Fruit fly (Drosophila melanogaster) whole organism, embryonic: ENCODE data around the gene UbcE2H.
A peak's percentile ranks its signal among the peaks of the same experiment; 100 is the strongest.

Experiments used
- CG10267 ChIP-seq: fragments of 200-800 bp; sonication (Bioruptor generic); optimal IDR thresholded peaks from 2 replicates; lab custom pipeline; 2018; ENCODE audit warnings: missing biosample characterization, mild to moderate bottlenecking, missing genetic modification characterization, moderate library complexity
- CG11456 ChIP-seq: fragments of 200-800 bp; sonication (Bioruptor generic); IDR thresholded peaks from 3 replicates; pipeline ENCODE4 v1.3.6; 2022; ENCODE audit warnings: missing biosample characterization, missing genetic modification characterization
- CG12659 ChIP-seq: fragments of 200-800 bp; sonication (Bioruptor generic); optimal IDR thresholded peaks from 3 replicates; lab custom pipeline; 2017; ENCODE audit warnings: mild to moderate bottlenecking, missing biosample characterization, missing genetic modification reagents, missing genetic modification characterization
- CG13123 ChIP-seq: fragments of 200-800 bp; sonication (Bioruptor generic); optimal IDR thresholded peaks from 2 replicates; lab custom pipeline; 2016; ENCODE audit warnings: missing biosample characterization, missing genetic modification characterization
- CG14710 ChIP-seq: fragments of 200-800 bp; sonication (Bioruptor generic); optimal IDR thresholded peaks from 3 replicates; lab custom pipeline; 2019; ENCODE audit warnings: missing biosample characterization, mild to moderate bottlenecking, missing genetic modification characterization, moderate library complexity
- CG15269 ChIP-seq: fragments of 200-800 bp; sonication (Bioruptor generic); optimal IDR thresholded peaks from 2 replicates; lab custom pipeline; 2018; ENCODE audit warnings: missing biosample characterization, mild to moderate bottlenecking, missing genetic modification characterization, moderate library complexity
- CG15514 ChIP-seq: fragments of 200-800 bp; sonication (Bioruptor generic); optimal IDR thresholded peaks from 3 replicates; lab custom pipeline; 2017; ENCODE audit warnings: missing biosample characterization, missing genetic modification characterization, mild to moderate bottlenecking, moderate library complexity, missing genetic modification reagents
- CG1602 ChIP-seq: fragments of 200-800 bp; sonication (Bioruptor generic); optimal IDR thresholded peaks from 3 replicates; lab custom pipeline; 2016; ENCODE audit warnings: missing biosample characterization, missing genetic modification characterization
- CG1603 ChIP-seq: fragments of 200-800 bp; sonication (Bioruptor generic); optimal IDR thresholded peaks from 2 replicates; lab custom pipeline; 2019; ENCODE audit warnings: missing biosample characterization, mild to moderate bottlenecking, missing genetic modification characterization, moderate library complexity
- CG16815 ChIP-seq: fragments of 200-800 bp; sonication (Bioruptor generic); optimal IDR thresholded peaks from 3 replicates; lab custom pipeline; 2017; ENCODE audit warnings: missing biosample characterization, mild to moderate bottlenecking, missing genetic modification characterization
- CG17385 ChIP-seq: fragments of 200-800 bp; sonication (Bioruptor generic); optimal IDR thresholded peaks from 3 replicates; lab custom pipeline; 2018; ENCODE audit warnings: missing biosample characterization, mild to moderate bottlenecking, missing genetic modification characterization
- CG17829 ChIP-seq: fragments of 200-800 bp; optimal IDR thresholded peaks from 2 replicates; lab custom pipeline; 2019; ENCODE audit warnings: missing biosample characterization, mild to moderate bottlenecking, missing genetic modification characterization, moderate library complexity
- CG2116 ChIP-seq: fragments of 200-800 bp; sonication (Bioruptor generic); optimal IDR thresholded peaks from 3 replicates; lab custom pipeline; 2018; ENCODE audit warnings: missing biosample characterization, mild to moderate bottlenecking, missing genetic modification characterization
- CG3726 ChIP-seq: fragments of 200-800 bp; sonication (Bioruptor generic); IDR thresholded peaks from 3 replicates; pipeline ENCODE4, ENCODE4 v1.3.6; 2022; ENCODE audit warnings: missing biosample characterization, missing genetic modification characterization
- CG3995 ChIP-seq: fragments of 200-800 bp; sonication (Bioruptor generic); optimal IDR thresholded peaks from 3 replicates; lab custom pipeline; 2016; ENCODE audit warnings: missing biosample characterization, missing genetic modification characterization
- CG4360 ChIP-seq: fragments of 200-800 bp; sonication (Bioruptor generic); IDR thresholded peaks from 2 replicates; pipeline ENCODE4 v1.3.6; 2022; ENCODE audit warnings: missing biosample characterization, missing genetic modification characterization
- CG4730 ChIP-seq: fragments of 200-800 bp; sonication (Bioruptor generic); IDR thresholded peaks from 2 replicates; pipeline ENCODE4 v1.3.6; 2022; ENCODE audit warnings: missing biosample characterization, missing genetic modification characterization
- CG5953 ChIP-seq: fragments of 200-800 bp; sonication (Bioruptor generic); IDR thresholded peaks from 2 replicates; pipeline ENCODE4 v1.3.6; 2022; ENCODE audit warnings: missing biosample characterization, missing genetic modification characterization
- CG6254 ChIP-seq: fragments of 200-800 bp; sonication (Bioruptor generic); optimal IDR thresholded peaks from 3 replicates; lab custom pipeline; 2017; ENCODE audit warnings: mild to moderate bottlenecking, missing biosample characterization, missing genetic modification reagents, missing genetic modification characterization
- CG6813 ChIP-seq: fragments of 200-800 bp; sonication (Bioruptor generic); optimal IDR thresholded peaks from 2 replicates; lab custom pipeline; 2017; ENCODE audit warnings: missing biosample characterization, missing genetic modification characterization, mild to moderate bottlenecking, moderate library complexity, missing genetic modification reagents
- Dip2 ChIP-seq: fragments of 200-800 bp; sonication (Bioruptor generic); IDR thresholded peaks from 2 replicates; pipeline ENCODE4 v1.3.6; 2022; ENCODE audit warnings: missing biosample characterization, missing genetic modification characterization
- Dip3 ChIP-seq: fragments of 200-800 bp; sonication (Bioruptor generic); optimal IDR thresholded peaks from 3 replicates; lab custom pipeline; 2016; ENCODE audit warnings: missing biosample characterization, missing genetic modification characterization
- E2f2 ChIP-seq: fragments of 200-800 bp; sonication (Bioruptor generic); IDR thresholded peaks from 2 replicates; pipeline ENCODE4 v1.3.6; 2022; ENCODE audit warnings: missing biosample characterization, missing genetic modification characterization
- Ets97D ChIP-seq: fragments of 200-800 bp; sonication (Bioruptor generic); optimal IDR thresholded peaks from 3 replicates; lab custom pipeline; 2016; ENCODE audit warnings: missing biosample characterization, missing genetic modification characterization
- HLH4C ChIP-seq: fragments of 200-800 bp; sonication (Bioruptor generic); IDR thresholded peaks from 3 replicates; pipeline ENCODE4 v1.3.6; 2022; ENCODE audit warnings: missing biosample characterization, missing genetic modification characterization; ENCODE audit not compliant: partially characterized antibody
- Med ChIP-seq: fragments of 200-800 bp; sonication (Bioruptor generic); peaks from one replicate; lab custom pipeline; 2016; ENCODE audit warnings: missing biosample characterization, missing genetic modification characterization, mild to moderate bottlenecking, inconsistent platforms, moderate library complexity
- Myb ChIP-seq: fragments of 200-800 bp; sonication (Bioruptor generic); optimal IDR thresholded peaks from 2 replicates; lab custom pipeline; 2016; ENCODE audit warnings: missing biosample characterization, missing genetic modification characterization
- Nf-YA ChIP-seq: fragments of 200-800 bp; sonication (Bioruptor generic); IDR thresholded peaks from 2 replicates; pipeline ENCODE4 v1.3.6; 2022; ENCODE audit warnings: missing biosample characterization, missing genetic modification characterization
- Opbp ChIP-seq: fragments of 200-800 bp; sonication (Bioruptor generic); IDR thresholded peaks from 3 replicates; pipeline ENCODE4 v1.3.6; 2022; ENCODE audit warnings: missing biosample characterization, missing genetic modification characterization; ENCODE audit not compliant: partially characterized antibody
- Ptx1 ChIP-seq: fragments of 200-800 bp; sonication (Bioruptor generic); IDR thresholded peaks from 2 replicates; pipeline ENCODE4 v1.3.6; 2022; ENCODE audit warnings: missing biosample characterization, missing genetic modification characterization
- Sin3A ChIP-seq: fragments of >200 bp; optimal IDR thresholded peaks from 2 replicates; lab custom pipeline; 2018
- Xrp1 ChIP-seq: fragments of 200-800 bp; sonication (Bioruptor generic); IDR thresholded peaks from 2 replicates; pipeline ENCODE4 v1.3.6; 2022; ENCODE audit warnings: missing biosample characterization, missing genetic modification characterization
- YL-1 ChIP-seq: fragments of 200-800 bp; sonication (Bioruptor generic); optimal IDR thresholded peaks from 3 replicates; lab custom pipeline; 2017; ENCODE audit warnings: missing biosample characterization, mild to moderate bottlenecking, missing genetic modification characterization
- bbx ChIP-seq: fragments of 200-800 bp; sonication (Bioruptor generic); IDR thresholded peaks from 2 replicates; pipeline ENCODE4 v1.3.6; 2022; ENCODE audit warnings: missing biosample characterization, missing genetic modification characterization; ENCODE audit not compliant: partially characterized antibody
- btn ChIP-seq: fragments of 200-800 bp; sonication (Bioruptor generic); optimal IDR thresholded peaks from 2 replicates; lab custom pipeline; 2016; ENCODE audit warnings: missing biosample characterization, missing genetic modification characterization
- cas ChIP-seq: fragments of 200-800 bp; sonication (Bioruptor generic); IDR thresholded peaks from 2 replicates; pipeline ENCODE4 v1.3.6; 2022; ENCODE audit warnings: missing biosample characterization, missing genetic modification characterization
- chif ChIP-seq, 2 experiments: fragments of 200-800 bp; sonication (Bioruptor generic); optimal IDR thresholded peaks; 3 replicates each; lab custom pipeline; 2016; ENCODE audit warnings: missing biosample characterization in 2 of 2, missing genetic modification characterization in 2 of 2
- dm ChIP-seq: fragments of 200-800 bp; sonication (Bioruptor generic); optimal IDR thresholded peaks from 3 replicates; lab custom pipeline; 2016; ENCODE audit warnings: missing biosample characterization, missing genetic modification characterization
- eve ChIP-seq, 2 experiments: fragments of >200 bp; optimal IDR thresholded peaks; 2 replicates each; lab custom pipeline; 2017; ENCODE audit warnings: missing biosample characterization in 2 of 2, missing genetic modification characterization in 2 of 2
- exex ChIP-seq: fragments of 200-800 bp; sonication (Bioruptor generic); optimal IDR thresholded peaks from 4 replicates; lab custom pipeline; 2018; ENCODE audit warnings: missing biosample characterization, mild to moderate bottlenecking, missing genetic modification characterization, moderate library complexity
- gfzf ChIP-seq: fragments of 200-800 bp; sonication (Bioruptor generic); optimal IDR thresholded peaks from 2 replicates; lab custom pipeline; 2016; ENCODE audit warnings: missing biosample characterization, mild to moderate bottlenecking, missing genetic modification characterization, moderate library complexity
- grau ChIP-seq: fragments of 200-800 bp; optimal IDR thresholded peaks from 3 replicates; lab custom pipeline; 2019; ENCODE audit warnings: missing biosample characterization, mild to moderate bottlenecking, missing genetic modification characterization, moderate library complexity
- hbn ChIP-seq: fragments of 200-800 bp; sonication (Bioruptor generic); IDR thresholded peaks from 2 replicates; pipeline ENCODE4 v1.3.6; 2022; ENCODE audit warnings: missing biosample characterization, missing genetic modification characterization; ENCODE audit not compliant: partially characterized antibody
- hth ChIP-seq: fragments of >200 bp; optimal IDR thresholded peaks from 2 replicates; lab custom pipeline; 2017; ENCODE audit warnings: inconsistent platforms
- klu ChIP-seq: fragments of 200-800 bp; sonication (Bioruptor generic); IDR thresholded peaks from 2 replicates; pipeline ENCODE4 v1.3.6; 2022; ENCODE audit warnings: missing biosample characterization, missing genetic modification characterization
- lola ChIP-seq, 3 experiments: fragments of >200 bp in 2 of 3; fragments of 200-800 bp in 1 of 3; sonication (Bioruptor generic) in 1 of 3; optimal IDR thresholded peaks; 2 replicates each; lab custom pipeline; 2017 to 2019; ENCODE audit warnings: missing biosample characterization in 3 of 3, missing genetic modification characterization in 3 of 3, mild to moderate bottlenecking in 1 of 3, moderate library complexity in 1 of 3
- pros ChIP-seq: fragments of 200-800 bp; sonication (Bioruptor generic); optimal IDR thresholded peaks from 3 replicates; lab custom pipeline; 2019; ENCODE audit warnings: missing biosample characterization, mild to moderate bottlenecking, missing genetic modification characterization, moderate library complexity
- seq ChIP-seq: fragments of 200-800 bp; sonication (Bioruptor generic); IDR thresholded peaks from 2 replicates; pipeline ENCODE4 v1.3.6; 2022; ENCODE audit warnings: missing biosample characterization, missing genetic modification characterization
- trem ChIP-seq: fragments of 200-800 bp; optimal IDR thresholded peaks from 3 replicates; lab custom pipeline; 2019; ENCODE audit warnings: missing biosample characterization, mild to moderate bottlenecking, missing genetic modification characterization, moderate library complexity
- vvl ChIP-seq: fragments of 200-800 bp; sonication (Bioruptor generic); IDR thresholded peaks from 2 replicates; pipeline ENCODE4 v1.3.6; 2022; ENCODE audit warnings: missing biosample characterization, missing genetic modification characterization
- wek ChIP-seq: fragments of 200-800 bp; sonication (Bioruptor generic); optimal IDR thresholded peaks from 3 replicates; lab custom pipeline; 2018; ENCODE audit warnings: missing biosample characterization, mild to moderate bottlenecking, missing genetic modification characterization, moderate library complexity

Gene UbcE2H

DNA sequence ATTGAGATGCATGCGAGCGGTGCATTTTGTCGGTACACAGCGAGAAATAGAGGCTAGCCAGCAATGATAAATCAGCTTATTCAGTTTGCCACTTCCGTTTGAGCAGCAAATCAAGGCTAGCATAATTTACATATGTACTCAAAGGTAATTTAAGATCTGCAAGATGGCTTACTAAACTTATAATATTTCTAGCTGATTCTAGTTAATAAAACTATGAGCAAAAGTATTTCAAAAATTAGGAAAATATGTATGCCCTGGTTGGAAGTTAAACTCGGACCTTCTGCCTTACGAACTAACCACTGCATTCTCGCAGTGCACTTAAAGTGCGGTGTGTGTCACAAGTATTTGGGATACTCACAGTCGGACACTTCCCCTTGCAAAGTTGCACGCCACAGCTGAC lies 29.0 kb upstream of the UbcE2H start (continued):
- TF ChIP-seq CG3726 (GFP tag; lab: Robert Waterston, UW) = no peak
- peak; percentile 17; the same call in 1 of the 2 replicates for TF ChIP-seq Xrp1
- TF ChIP-seq HLH4C (GFP tag; lab: Robert Waterston, UW) = no peak
- TF ChIP-seq CG3995 (GFP tag; lab: Kevin White, UChicago) = no peak
- TF ChIP-seq klu = no peak
- TF ChIP-seq CG1602 = no peak
- TF ChIP-seq CG12659 (GFP tag; lab: Kevin White, UChicago) = no peak
- TF ChIP-seq eve (GFP tag; optimal IDR thresholded peaks at IDR 0.05; lab: Kevin White, UChicago) = no peak
- TF ChIP-seq CG6254 = peak; percentile 22
- TF ChIP-seq, all 482 proteins: peak for 50

DNA sequence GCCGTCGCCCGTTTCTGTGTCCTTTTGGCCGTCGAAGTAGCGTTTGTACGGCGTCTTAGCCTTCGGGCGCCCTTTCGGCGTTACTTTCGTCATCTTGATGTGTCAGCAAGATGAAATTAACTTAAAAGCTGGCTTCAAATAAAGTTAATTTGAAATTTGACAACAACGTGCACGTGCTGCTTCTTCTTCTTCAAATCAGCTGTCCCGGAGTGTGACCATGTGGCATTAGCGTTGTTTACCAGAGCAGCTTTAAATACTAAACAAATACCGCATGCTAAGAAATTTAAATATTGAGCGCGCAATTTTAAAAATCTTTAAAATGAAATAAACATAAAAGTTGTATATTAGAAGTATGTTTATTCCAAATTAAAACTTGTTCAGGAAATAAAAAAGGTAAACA lies 27.1 kb upstream of the UbcE2H start, which contains the start of gene CG2260:
Gene CG2260 (minus strand): TSS at position 209 of the 400 bp plus-strand sequence.
- TF ChIP-seq CG17385 (GFP tag; lab: Kevin White, UChicago) (peak; percentile 95), YL-1 (GFP tag; lab: Kevin White, UChicago) (peak; percentile 6), hbn (GFP tag; lab: Robert Waterston, UW) (peak; percentile 20; the same call in 1 of the 2 replicates), Med (GFP tag; lab: Kevin White, UChicago) (peak; percentile 41), pros (GFP tag; lab: Kevin White, UChicago) (no peak), exex (tag; lab: Kevin White, UChicago) (no peak), CG15514 (GFP tag; lab: Kevin White, UChicago) (peak; percentile 75), CG14710 (tag; lab: Kevin White, UChicago) (peak; percentile 18), btn (GFP tag; lab: Kevin White, UChicago) (no peak), CG13123 (GFP tag; lab: Kevin White, UChicago) (no peak), CG6813 (GFP tag; lab: Kevin White, UChicago) (no peak), vvl (GFP tag; lab: Robert Waterston, UW) (peak; percentile 85), Ptx1 (GFP tag; lab: Robert Waterston, UW) (no peak), hth (lab: Kevin White, UChicago) (no peak), dm (GFP tag; lab: Kevin White, UChicago) (peak; percentile 82), CG4360 (GFP tag; lab: Robert Waterston, UW) (no peak), E2f2 (GFP tag; lab: Robert Waterston, UW) (peak; percentile 92), Dip2 (GFP tag; lab: Robert Waterston, UW) (no peak), CG16815 (GFP tag; lab: Kevin White, UChicago) (no peak), Dip3 (GFP tag; lab: Kevin White, UChicago) (no peak), CG2116 (GFP tag; lab: Kevin White, UChicago) (peak; percentile 68), Nf-YA (GFP tag; lab: Robert Waterston, UW) (no peak), chif (GFP tag; optimal IDR thresholded peaks at IDR 0.05; lab: Kevin White, UChicago) (no peak), bbx (GFP tag; lab: Robert Waterston, UW) (no peak), Myb (GFP tag; lab: Kevin White, UChicago) (peak; percentile 19), CG1603 (tag; lab: Kevin White, UChicago) (peak; percentile 31), Ets97D (GFP tag; lab: Kevin White, UChicago) (no peak), CG11456 (no peak), CG4730 (GFP tag; lab: Robert Waterston, UW) (no peak), wek (GFP tag; lab: Kevin White, UChicago) (no peak), grau (tag; lab: Kevin White, UChicago) (no peak), trem (peak; percentile 12), gfzf (GFP tag; lab: Kevin White, UChicago) (peak; percentile 78), CG10267 (tag; lab: Kevin White, UChicago) (peak; percentile 13), Opbp (peak; percentile 11; the same call in 1 of the 3 replicates), seq (no peak), Sin3A (peak; percentile 8), CG5953 (GFP tag; lab: Robert Waterston, UW) (no peak), lola (GFP tag; optimal IDR thresholded peaks at IDR 0.05; lab: Kevin White, UChicago) (no peak), CG15269 (tag; lab: Kevin White, UChicago) (no peak), cas (no peak), CG17829 (no peak)
